Worm (Caenorhabditis elegans) whole organism, late embryonic: ENCODE results near the gene eor-2.

Experiments
- T23F11.4 ChIP-seq: fragments of 200-800 bp; sonication (Bioruptor generic); optimal IDR thresholded peaks from 2 replicates; lab custom pipeline; 2018; ENCODE audit warnings: mild to moderate bottlenecking, missing genetic modification characterization, missing compliant biosample characterization
- ama-1 ChIP-seq: fragments of 150-350 bp; optimal IDR thresholded peaks from 2 replicates; lab custom pipeline; 2014
- ceh-2 ChIP-seq: sonication (generic microtip); optimal IDR thresholded peaks from 2 replicates; lab custom pipeline; 2016; ENCODE audit warnings: missing genotype, missing genetic modification characterization, missing compliant biosample characterization
- ceh-30 ChIP-seq: fragments of 150-350 bp; optimal IDR thresholded peaks from 2 replicates; lab custom pipeline; 2014; ENCODE audit warnings: missing biosample characterization, missing genetic modification characterization
- fkh-10 ChIP-seq: fragments of 150-350 bp; optimal IDR thresholded peaks from 2 replicates; lab custom pipeline; 2014; ENCODE audit warnings: missing biosample characterization, missing genetic modification reagents, missing genetic modification characterization
- nhr-11 ChIP-seq: fragments of 150-350 bp; optimal IDR thresholded peaks from 2 replicates; lab custom pipeline; 2014; ENCODE audit warnings: missing biosample characterization, missing genetic modification characterization
- rnt-1 ChIP-seq: sonication (generic microtip); optimal IDR thresholded peaks from 2 replicates; lab custom pipeline; 2016; ENCODE audit warnings: missing genetic modification characterization, missing compliant biosample characterization
- unc-55 ChIP-seq: sonication (generic microtip); optimal IDR thresholded peaks from 2 replicates; lab custom pipeline; 2017; ENCODE audit warnings: missing biosample characterization, missing genetic modification reagents, missing genetic modification characterization

ce11 chrX:14562286-14563086 is 40.3 kb upstream of the eor-2 start:
- TF ChIP-seq unc-55 (no peak), T23F11.4 (GFP tag; lab: Kevin White, UChicago) (no peak), ceh-2 (no peak), ceh-30 (no peak), rnt-1 (tag; lab: Kevin White, UChicago) (no peak), nhr-11 (tag; lab: Kevin White, UChicago) (no peak), fkh-10 (GFP tag; lab: Kevin White, UChicago) (no peak), ama-1 (no peak)
